Fruit fly (Drosophila melanogaster): Measurements from ENCODE around the gene grp.

The grp gene

DNA sequence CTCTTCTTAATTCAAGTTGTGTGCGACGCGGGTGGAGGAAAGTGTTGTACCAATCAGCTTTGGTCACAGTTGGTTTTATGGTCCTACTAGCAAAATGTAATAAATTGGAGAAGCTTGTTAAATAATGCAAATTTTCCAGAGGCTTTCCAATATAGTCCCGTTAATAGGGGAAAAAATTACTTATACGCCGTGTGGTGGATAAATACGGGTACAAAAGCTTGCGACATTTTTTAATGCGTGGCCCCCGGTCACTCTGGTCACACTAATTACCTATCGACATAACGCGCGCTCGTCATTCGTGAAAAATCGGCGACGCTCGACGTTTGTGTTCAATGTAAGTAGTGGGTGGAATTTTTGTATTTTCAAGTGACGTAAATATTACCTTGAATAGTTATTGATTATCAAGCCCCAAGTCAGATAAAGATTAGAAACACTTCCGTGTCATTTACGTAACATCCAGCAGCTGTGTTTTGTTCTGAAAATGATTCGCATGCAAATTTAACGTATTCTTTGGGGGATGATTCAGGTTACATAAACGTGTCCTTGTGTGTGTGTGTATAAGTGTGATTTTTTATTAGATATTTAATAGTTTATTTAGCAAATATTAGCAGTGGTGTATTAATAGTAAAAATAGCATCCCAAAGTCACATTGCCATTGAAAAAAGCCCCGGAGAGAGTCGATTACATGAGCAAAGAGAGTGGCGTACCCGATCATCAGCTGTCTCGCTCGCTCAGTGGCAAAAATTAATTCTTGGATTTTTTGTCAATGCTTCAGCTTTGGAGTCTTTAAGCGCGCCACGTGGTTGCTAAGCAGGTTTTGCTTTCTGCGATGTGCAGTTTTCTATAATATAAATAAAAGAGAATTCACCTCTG is 40.0 kb downstream of the grp start, which contains the start of gene Cyt-c-p (continued):
- TF ChIP-seq CG4617 (GFP tag; optimal IDR thresholded peaks at IDR 0.05; ENCODE audit: borderline replicate concordance) (peak; percentile 41), Lpt (GFP tag; optimal IDR thresholded peaks at IDR 0.05) (no peak), bsh (GFP tag; optimal IDR thresholded peaks at IDR 0.05) (no peak), hth (optimal IDR thresholded peaks at IDR 0.05) (no peak), ems (GFP tag; optimal IDR thresholded peaks at IDR 0.05) (no peak), CG13296 (GFP tag; optimal IDR thresholded peaks at IDR 0.05) (peak; percentile 43), CG15011 (GFP tag; optimal IDR thresholded peaks at IDR 0.05) (no peak), p53 (GFP tag; optimal IDR thresholded peaks at IDR 0.05) (peak; percentile 44), CrebB (tag; optimal IDR thresholded peaks at IDR 0.05) (no peak), crol (GFP tag; IDR thresholded peaks at IDR 0.05) (0 out of 2 replicates have a peak, but pooled peaks have one; percentile 20), Sox100B (GFP tag; optimal IDR thresholded peaks at IDR 0.05) (no peak), CG14441 (GFP tag; IDR thresholded peaks at IDR 0.05) (no peak), CG3065 (GFP tag; optimal IDR thresholded peaks at IDR 0.05) (no peak), CG12391 (tag; optimal IDR thresholded peaks at IDR 0.05) (peak; percentile 55), CG3163 (GFP tag; optimal IDR thresholded peaks at IDR 0.05) (no peak), grn (GFP tag; optimal IDR thresholded peaks at IDR 0.05) (peak; percentile 34), CG30020 (tag; optimal IDR thresholded peaks at IDR 0.05) (peak; percentile 44), pb (GFP tag; optimal IDR thresholded peaks at IDR 0.05) (peak; percentile 26), Pdp1 (GFP tag; optimal IDR thresholded peaks at IDR 0.05) (peak in 1 of 2 experiments; percentile 83), Bdp1 (GFP tag; optimal IDR thresholded peaks at IDR 0.05) (peak; percentile 32), CG13775 (GFP tag; optimal IDR thresholded peaks at IDR 0.05) (peak; percentile 6), CoRest (tag; optimal IDR thresholded peaks at IDR 0.05) (peak; percentile 63), jumu (GFP tag; optimal IDR thresholded peaks at IDR 0.05) (no peak), CG10431 (GFP tag; optimal IDR thresholded peaks at IDR 0.05) (peak; percentile 4), D19A (tag; optimal IDR thresholded peaks at IDR 0.05) (peak; percentile 11), MBD-R2 (GFP tag; IDR thresholded peaks at IDR 0.05) (peak; percentile 60), sd (tag; optimal IDR thresholded peaks at IDR 0.05) (peak; percentile 69), GATAe (GFP tag; conservative IDR thresholded peaks at IDR 0.05) (no peak), CG33557 (GFP tag; optimal IDR thresholded peaks at IDR 0.05) (peak; percentile 16), Fer1 (GFP tag; optimal IDR thresholded peaks at IDR 0.05) (peak; percentile 31), CG4730 (GFP tag; IDR thresholded peaks at IDR 0.05) (no peak), chif (GFP tag; optimal IDR thresholded peaks at IDR 0.05) (peak in 1 of 2 experiments; percentile 3), danr (GFP tag; IDR thresholded peaks at IDR 0.05) (no peak), NC2α (GFP tag; optimal IDR thresholded peaks at IDR 0.05) (no peak), CG8290 (GFP tag; optimal IDR thresholded peaks at IDR 0.05) (peak; percentile 51), CG8290 (tag; optimal IDR thresholded peaks at IDR 0.05) (peak in 1 of 2 experiments; percentile 29), inv (GFP tag; IDR thresholded peaks at IDR 0.05; ENCODE audit: partially characterized antibody) (peak; percentile 46; the same call in 1 of the 2 replicates), BtbVII (GFP tag; optimal IDR thresholded peaks at IDR 0.05) (peak; percentile 34), bowl (GFP tag; IDR thresholded peaks at IDR 0.05) (no peak), CG18599 (GFP tag; optimal IDR thresholded peaks at IDR 0.05) (peak; percentile 71), klu (GFP tag; IDR thresholded peaks at IDR 0.05) (0 out of 2 replicates have a peak, but pooled peaks have one; percentile 50), CG7928 (GFP tag; optimal IDR thresholded peaks at IDR 0.05) (peak; percentile 13), mirr (GFP tag; optimal IDR thresholded peaks at IDR 0.05) (peak; percentile 33), Adf1 (GFP tag; IDR thresholded peaks at IDR 0.05) (no peak; the same call in 1 of the 2 replicates), CG13624 (GFP tag; optimal IDR thresholded peaks at IDR 0.05) (peak; percentile 70), schlank (tag; optimal IDR thresholded peaks at IDR 0.05) (no peak), Oaz (GFP tag; IDR thresholded peaks at IDR 0.05) (no peak), maf-S (GFP tag; optimal IDR thresholded peaks at IDR 0.05) (peak; percentile 0), CG16815 (GFP tag; optimal IDR thresholded peaks at IDR 0.05) (no peak)
